Fruit fly (Drosophila melanogaster) whole organism, embryonic: ENCODE results near the gene Myo31DF.

Source experiments
- Adf1 ChIP-seq: fragments of 200-800 bp; sonication (Bioruptor generic); IDR thresholded peaks from 2 replicates; pipeline ENCODE4 v1.3.6; 2022; ENCODE audit warnings: missing biosample characterization, missing genetic modification characterization
- Asciz ChIP-seq: fragments of 200-800 bp; sonication (Bioruptor generic); optimal IDR thresholded peaks from 2 replicates; lab custom pipeline; 2017; ENCODE audit warnings: missing biosample characterization, mild to moderate bottlenecking, missing genetic modification characterization, missing genetic modification reagents
- Atf6 ChIP-seq: fragments of 200-800 bp; sonication (Bioruptor generic); IDR thresholded peaks from 2 replicates; pipeline ENCODE4 v1.3.6; 2022; ENCODE audit warnings: missing biosample characterization, missing genetic modification characterization
- CG10366 ChIP-seq: fragments of 200-800 bp; sonication (Bioruptor generic); IDR thresholded peaks from 2 replicates; pipeline ENCODE4 v1.3.6; 2022; ENCODE audit warnings: missing biosample characterization, missing genetic modification characterization
- CG12391 ChIP-seq: fragments of 200-800 bp; sonication (Bioruptor generic); optimal IDR thresholded peaks from 3 replicates; lab custom pipeline; 2018; ENCODE audit warnings: missing biosample characterization, mild to moderate bottlenecking, missing genetic modification characterization, moderate library complexity
- CG12769 ChIP-seq: fragments of 200-800 bp; sonication (Bioruptor generic); optimal IDR thresholded peaks from 2 replicates; lab custom pipeline; 2019; ENCODE audit warnings: missing biosample characterization, mild to moderate bottlenecking, missing genetic modification characterization, moderate library complexity
- CG12942 ChIP-seq: fragments of 200-800 bp; sonication (Bioruptor generic); optimal IDR thresholded peaks from 3 replicates; lab custom pipeline; 2016; ENCODE audit warnings: missing biosample characterization, missing genetic modification characterization
- CG13775 ChIP-seq: fragments of 200-800 bp; sonication (Bioruptor generic); optimal IDR thresholded peaks from 3 replicates; lab custom pipeline; 2017; ENCODE audit warnings: missing biosample characterization, mild to moderate bottlenecking, missing genetic modification characterization
- CG15514 ChIP-seq: fragments of 200-800 bp; sonication (Bioruptor generic); optimal IDR thresholded peaks from 3 replicates; lab custom pipeline; 2017; ENCODE audit warnings: missing biosample characterization, missing genetic modification characterization, mild to moderate bottlenecking, moderate library complexity, missing genetic modification reagents
- CG16863 ChIP-seq: fragments of 200-800 bp; sonication (Bioruptor generic); optimal IDR thresholded peaks from 3 replicates; lab custom pipeline; 2016; ENCODE audit warnings: missing biosample characterization, missing genetic modification characterization
- CG2120 ChIP-seq: fragments of 200-800 bp; sonication (Bioruptor generic); optimal IDR thresholded peaks from 3 replicates; lab custom pipeline; 2016; ENCODE audit warnings: missing biosample characterization, missing genetic modification characterization
- CG30431 ChIP-seq: fragments of 200-800 bp; sonication (Bioruptor generic); optimal IDR thresholded peaks from 2 replicates; lab custom pipeline; 2017; ENCODE audit warnings: missing biosample characterization, missing genetic modification characterization
- CG3995 ChIP-seq: fragments of 200-800 bp; sonication (Bioruptor generic); optimal IDR thresholded peaks from 3 replicates; lab custom pipeline; 2016; ENCODE audit warnings: missing biosample characterization, missing genetic modification characterization
- CG4617 ChIP-seq: fragments of 200-800 bp; sonication (Bioruptor generic); optimal IDR thresholded peaks from 3 replicates; lab custom pipeline; 2016; ENCODE audit warnings: missing biosample characterization, missing genetic modification characterization, borderline replicate concordance
- CG6813 ChIP-seq: fragments of 200-800 bp; sonication (Bioruptor generic); optimal IDR thresholded peaks from 2 replicates; lab custom pipeline; 2017; ENCODE audit warnings: missing biosample characterization, missing genetic modification characterization, mild to moderate bottlenecking, moderate library complexity, missing genetic modification reagents
- CG7928 ChIP-seq: fragments of 200-800 bp; sonication (Bioruptor generic); optimal IDR thresholded peaks from 2 replicates; lab custom pipeline; 2017; ENCODE audit warnings: missing biosample characterization, mild to moderate bottlenecking, missing genetic modification characterization
- CkIIα-i1 ChIP-seq: fragments of 200-800 bp; sonication (Bioruptor generic); IDR thresholded peaks from 2 replicates; pipeline ENCODE4 v1.3.6; 2022; ENCODE audit warnings: missing biosample characterization, missing genetic modification characterization
- Hand ChIP-seq: fragments of 200-800 bp; sonication (Bioruptor generic); optimal IDR thresholded peaks from 2 replicates; lab custom pipeline; 2017; ENCODE audit warnings: mild to moderate bottlenecking, missing biosample characterization, missing genetic modification reagents, missing genetic modification characterization
- MBD-R2 ChIP-seq: fragments of 200-800 bp; sonication (Bioruptor generic); IDR thresholded peaks from 2 replicates; pipeline ENCODE4 v1.3.6; 2022; ENCODE audit warnings: missing biosample characterization, missing genetic modification characterization
- Med ChIP-seq: fragments of 200-800 bp; sonication (Bioruptor generic); peaks from one replicate; lab custom pipeline; 2016; ENCODE audit warnings: missing biosample characterization, missing genetic modification characterization, mild to moderate bottlenecking, inconsistent platforms, moderate library complexity
- Nf-YB ChIP-seq: fragments of 200-800 bp; sonication (Bioruptor generic); optimal IDR thresholded peaks from 3 replicates; lab custom pipeline; 2019; ENCODE audit warnings: missing biosample characterization, mild to moderate bottlenecking, missing genetic modification characterization, moderate library complexity
- Ptx1 ChIP-seq: fragments of 200-800 bp; sonication (Bioruptor generic); IDR thresholded peaks from 2 replicates; pipeline ENCODE4 v1.3.6; 2022; ENCODE audit warnings: missing biosample characterization, missing genetic modification characterization
- Scr ChIP-seq: fragments of 200-800 bp; sonication (Bioruptor generic); IDR thresholded peaks from 2 replicates; pipeline ENCODE4 v1.3.6; 2022; ENCODE audit warnings: missing biosample characterization, missing genetic modification characterization; ENCODE audit not compliant: partially characterized antibody
- Sin3A ChIP-seq: fragments of >200 bp; optimal IDR thresholded peaks from 2 replicates; lab custom pipeline; 2018
- Six4 ChIP-seq: fragments of 200-800 bp; sonication (Bioruptor generic); optimal IDR thresholded peaks from 2 replicates; lab custom pipeline; 2016; ENCODE audit warnings: missing biosample characterization, missing genetic modification characterization
- Sry-β ChIP-seq: fragments of 200-800 bp; sonication (Bioruptor generic); optimal IDR thresholded peaks from 2 replicates; lab custom pipeline; 2018; ENCODE audit warnings: missing biosample characterization, mild to moderate bottlenecking, missing genetic modification characterization, moderate library complexity
- az2 ChIP-seq: fragments of 200-800 bp; sonication (Bioruptor generic); optimal IDR thresholded peaks from 3 replicates; lab custom pipeline; 2016; ENCODE audit warnings: missing biosample characterization, missing genetic modification characterization
- btn ChIP-seq: fragments of 200-800 bp; sonication (Bioruptor generic); optimal IDR thresholded peaks from 2 replicates; lab custom pipeline; 2016; ENCODE audit warnings: missing biosample characterization, missing genetic modification characterization
- chn ChIP-seq: fragments of 200-800 bp; sonication (Bioruptor generic); optimal IDR thresholded peaks from 2 replicates; lab custom pipeline; 2016; ENCODE audit warnings: missing biosample characterization, missing genetic modification characterization
- ci ChIP-seq: fragments of 200-800 bp; sonication (Bioruptor generic); IDR thresholded peaks from 3 replicates; pipeline ENCODE4 v1.3.6; 2022; ENCODE audit warnings: missing biosample characterization, missing genetic modification characterization
- crol ChIP-seq: fragments of 200-800 bp; sonication (Bioruptor generic); IDR thresholded peaks from 2 replicates; pipeline ENCODE4 v1.3.6; 2022; ENCODE audit warnings: missing biosample characterization, missing genetic modification characterization
- gsb ChIP-seq: fragments of 200-800 bp; sonication (Bioruptor generic); IDR thresholded peaks from 2 replicates; pipeline ENCODE4 v1.3.6; 2022; ENCODE audit warnings: missing biosample characterization, missing genetic modification characterization
- jumu ChIP-seq: fragments of 200-800 bp; sonication (Bioruptor generic); optimal IDR thresholded peaks from 3 replicates; lab custom pipeline; 2016; ENCODE audit warnings: missing biosample characterization, missing genetic modification characterization
- pho ChIP-seq: fragments of 200-800 bp; sonication (Bioruptor generic); optimal IDR thresholded peaks from 2 replicates; lab custom pipeline; 2016; ENCODE audit warnings: missing biosample characterization, missing genetic modification characterization
- phol ChIP-seq: fragments of 200-800 bp; sonication (Bioruptor generic); optimal IDR thresholded peaks from 3 replicates; lab custom pipeline; 2018; ENCODE audit warnings: missing biosample characterization, mild to moderate bottlenecking, missing genetic modification characterization, moderate library complexity
- psq ChIP-seq: fragments of 200-800 bp; sonication (Bioruptor generic); optimal IDR thresholded peaks from 2 replicates; lab custom pipeline; 2017; ENCODE audit warnings: missing biosample characterization, missing genetic modification characterization
- rib ChIP-seq: fragments of 200-800 bp; sonication (Bioruptor generic); IDR thresholded peaks from 2 replicates; pipeline ENCODE4 v1.3.6; 2022; ENCODE audit warnings: missing biosample characterization, missing genetic modification characterization
- sens ChIP-seq: fragments of 200-800 bp; sonication (Bioruptor generic); peaks from one replicate; lab custom pipeline; 2016; ENCODE audit warnings: missing biosample characterization, missing genetic modification characterization
- so ChIP-seq: fragments of 200-800 bp; sonication (Bioruptor generic); IDR thresholded peaks from 3 replicates; pipeline ENCODE4 v1.3.6; 2022; ENCODE audit warnings: missing biosample characterization, missing genetic modification characterization
- stwl ChIP-seq: fragments of 200-800 bp; sonication (Bioruptor generic); optimal IDR thresholded peaks from 3 replicates; lab custom pipeline; 2018; ENCODE audit warnings: missing biosample characterization, mild to moderate bottlenecking, missing genetic modification characterization, moderate library complexity
- tgo ChIP-seq: fragments of 200-800 bp; sonication (Bioruptor generic); IDR thresholded peaks from 3 replicates; pipeline ENCODE4 v1.3.6; 2022; ENCODE audit warnings: missing biosample characterization, missing genetic modification characterization
- trh ChIP-seq: fragments of 200-800 bp; sonication (Bioruptor generic); optimal IDR thresholded peaks from 2 replicates; lab custom pipeline; 2016; ENCODE audit warnings: missing biosample characterization, missing genetic modification characterization
- vvl ChIP-seq: fragments of 200-800 bp; sonication (Bioruptor generic); IDR thresholded peaks from 2 replicates; pipeline ENCODE4 v1.3.6; 2022; ENCODE audit warnings: missing biosample characterization, missing genetic modification characterization

Myo31DF gene

dm6 chr2L:10496338-10496737 is 10.2 kb downstream of the Myo31DF start (continued):
- TF ChIP-seq CG15514 (GFP tag; lab: Kevin White, UChicago), result no peak
- 0 out of 3 replicates have a peak, but pooled peaks have one; percentile 7 for TF ChIP-seq so (GFP tag; lab: Robert Waterston, UW)
- TF ChIP-seq rib (GFP tag; lab: Robert Waterston, UW), result 0 out of 2 replicates have a peak, but pooled peaks have one; percentile 25
- no peak for TF ChIP-seq Six4 (GFP tag; lab: Kevin White, UChicago)
- TF ChIP-seq psq (GFP tag; lab: Kevin White, UChicago), result no peak
- TF ChIP-seq trh (GFP tag; lab: Kevin White, UChicago), result no peak
- no peak for TF ChIP-seq CG12942 (GFP tag; lab: Kevin White, UChicago)
- 0 out of 2 replicates have a peak, but pooled peaks have one; percentile 14 for TF ChIP-seq MBD-R2 (GFP tag; lab: Robert Waterston, UW)
- TF ChIP-seq CG13775 (GFP tag; lab: Kevin White, UChicago), result no peak
- TF ChIP-seq chn (GFP tag; lab: Kevin White, UChicago), result no peak

dm6 chr2L:10495495-10495894 is 11.1 kb downstream of the Myo31DF start:
- TF ChIP-seq Nf-YB, result no peak
- TF ChIP-seq sens (GFP tag; lab: Kevin White, UChicago), result peak; percentile 63
- peak; percentile 40 for TF ChIP-seq Asciz (GFP tag; lab: Kevin White, UChicago)

- TF ChIP-seq ci (GFP tag; lab: Robert Waterston, UW), result 0 out of 3 replicates have a peak, but pooled peaks have one; percentile 41
- no peak for TF ChIP-seq CkIIα-i1
- TF ChIP-seq gsb (GFP tag; lab: Robert Waterston, UW), result 0 out of 2 replicates have a peak, but pooled peaks have one; percentile 29
Measured at dm6 chr2L:10491354-10491753, 15.2 kb downstream of the Myo31DF start, which contains the start of gene CG13144. Gene CG13144, minus strand, starts transcription at chr2L:10491454.

- TF ChIP-seq CG4617 (GFP tag; lab: Kevin White, UChicago), result peak; percentile 55
- peak; percentile 47 for TF ChIP-seq jumu (GFP tag; lab: Kevin White, UChicago)
- TF ChIP-seq az2, result peak; percentile 9
- no peak for TF ChIP-seq crol (GFP tag; lab: Robert Waterston, UW)
- TF ChIP-seq CG15514 (GFP tag; lab: Kevin White, UChicago), result peak; percentile 56
- no peak for TF ChIP-seq Nf-YB
- peak; percentile 82 for TF ChIP-seq Scr (GFP tag; lab: Robert Waterston, UW)
- TF ChIP-seq CG6813 (GFP tag; lab: Kevin White, UChicago), result no peak
- TF ChIP-seq Sin3A (lab: Kevin White, UChicago), result peak; percentile 64
- peak; percentile 21 for TF ChIP-seq CG16863 (GFP tag; lab: Kevin White, UChicago)
- TF ChIP-seq CG30431, result no peak
- no peak for TF ChIP-seq Sry-β
- TF ChIP-seq chn (GFP tag; lab: Kevin White, UChicago), result no peak
- TF ChIP-seq CG7928, result no peak
- peak; percentile 54 for TF ChIP-seq CG2120
- TF ChIP-seq pho (GFP tag; lab: Kevin White, UChicago), result no peak
- no peak for TF ChIP-seq Adf1 (GFP tag; lab: Robert Waterston, UW)
- TF ChIP-seq Med (GFP tag; lab: Kevin White, UChicago), result peak; percentile 63
- TF ChIP-seq btn (GFP tag; lab: Kevin White, UChicago), result no peak
- no peak; the same call in 2 of the 3 replicates for TF ChIP-seq tgo (GFP tag; lab: Robert Waterston, UW)
- peak; percentile 19; the same call in 1 of the 2 replicates for TF ChIP-seq Ptx1 (GFP tag; lab: Robert Waterston, UW)
- TF ChIP-seq CG12391 (tag; lab: Kevin White, UChicago), result peak; percentile 54
- peak; percentile 34 for TF ChIP-seq stwl
- TF ChIP-seq ci (GFP tag; lab: Robert Waterston, UW), result 0 out of 3 replicates have a peak, but pooled peaks have one; percentile 34
- TF ChIP-seq vvl, result peak; percentile 44; the same call in 1 of the 2 replicates
- no peak for TF ChIP-seq Hand (GFP tag; lab: Kevin White, UChicago)
- TF ChIP-seq CG12769 (tag; lab: Kevin White, UChicago), result no peak
- peak; percentile 66 for TF ChIP-seq Atf6 (GFP tag; lab: Robert Waterston, UW)
- TF ChIP-seq CG3995 (GFP tag; lab: Kevin White, UChicago), result peak; percentile 91
- peak; percentile 48 for TF ChIP-seq phol
- TF ChIP-seq CG10366, result peak; percentile 13; the same call in 1 of the 2 replicates
Measured at dm6 chr2L:10488484-10489223, 17.9 kb downstream of the Myo31DF start, which contains the start of the genes Cog4 and CG6144. Gene Cog4, minus strand, starts transcription at chr2L:10488622. Gene CG6144, plus strand, starts transcription at chr2L:10488694.
